Worm (Caenorhabditis elegans) whole organism, mixed stage, embryonic: ENCODE results near the gene snb-2.

Source experiments
- ham-2 ChIP-seq: fragments of 200-800 bp; sonication (Bioruptor generic); optimal IDR thresholded peaks from 2 replicates; lab custom pipeline; 2018; ENCODE audit warnings: mild to moderate bottlenecking, missing genetic modification characterization, missing compliant biosample characterization
- lin-13 ChIP-seq: fragments of 150-350 bp; optimal IDR thresholded peaks from 2 replicates; lab custom pipeline; 2014; ENCODE audit warnings: missing biosample characterization, missing genetic modification characterization
- mab-5 ChIP-seq: fragments of 150-350 bp; optimal IDR thresholded peaks from 2 replicates; lab custom pipeline; 2014; ENCODE audit warnings: missing biosample characterization, missing genetic modification characterization
- nhr-2 ChIP-seq: fragments of 150-350 bp; optimal IDR thresholded peaks from 2 replicates; lab custom pipeline; 2014; ENCODE audit warnings: missing biosample characterization, missing genetic modification characterization
- nhr-237 ChIP-seq: fragments of 150-350 bp; optimal IDR thresholded peaks from 2 replicates; lab custom pipeline; 2014; ENCODE audit warnings: missing biosample characterization, missing genetic modification characterization
- nhr-76 ChIP-seq: sonication (generic microtip); optimal IDR thresholded peaks from 2 replicates; lab custom pipeline; 2017; ENCODE audit warnings: missing biosample characterization, missing genetic modification characterization
- pha-4 ChIP-seq: fragments of 150-350 bp; optimal IDR thresholded peaks from 2 replicates; lab custom pipeline; 2018; ENCODE audit warnings: missing biosample characterization, missing genetic modification reagents, missing genetic modification characterization
- unc-120 ChIP-seq: sonication (generic microtip); optimal IDR thresholded peaks from 2 replicates; lab custom pipeline; 2017; ENCODE audit warnings: missing genetic modification characterization, missing compliant biosample characterization; ENCODE audit not compliant: poor library complexity, severe bottlenecking
- ztf-11 ChIP-seq: fragments of 150-350 bp; optimal IDR thresholded peaks from 2 replicates; lab custom pipeline; 2014; ENCODE audit warnings: missing biosample characterization, missing genetic modification characterization

DNA sequence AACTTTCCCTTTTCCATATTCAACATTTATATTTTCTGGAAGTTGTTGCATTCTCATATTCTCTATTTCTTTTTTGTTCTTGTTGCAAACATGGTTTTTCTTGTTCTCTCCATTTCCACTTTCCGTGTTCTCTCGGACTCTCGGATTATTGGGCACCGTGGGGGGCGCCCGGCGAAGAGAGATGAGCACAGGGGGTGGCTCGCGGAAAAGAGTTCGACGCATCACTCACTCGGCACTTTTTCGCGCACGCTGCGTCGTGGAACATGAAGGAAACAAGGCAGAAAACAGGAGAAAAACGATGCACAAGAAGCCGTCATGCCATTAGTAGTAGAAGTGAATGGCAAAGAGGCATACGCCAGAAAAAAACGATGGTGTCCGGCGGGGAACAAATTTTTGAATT is 19.1 kb downstream of the snb-2 start:
- no peak for TF ChIP-seq ztf-11 (tag; lab: Kevin White, UChicago)
- no peak for TF ChIP-seq nhr-237
- no peak for TF ChIP-seq nhr-2
- no peak for TF ChIP-seq pha-4 (tag; lab: Kevin White, UChicago)
- no peak for TF ChIP-seq unc-120
- TF ChIP-seq lin-13 (tag; lab: Kevin White, UChicago): no peak
- no peak for TF ChIP-seq nhr-76 (tag; lab: Kevin White, UChicago)
- no peak for TF ChIP-seq ham-2
- no peak for TF ChIP-seq mab-5 (tag; lab: Kevin White, UChicago)
